Fruit fly (Drosophila melanogaster): ENCODE results near the gene bip1.

Gene bip1

DNA sequence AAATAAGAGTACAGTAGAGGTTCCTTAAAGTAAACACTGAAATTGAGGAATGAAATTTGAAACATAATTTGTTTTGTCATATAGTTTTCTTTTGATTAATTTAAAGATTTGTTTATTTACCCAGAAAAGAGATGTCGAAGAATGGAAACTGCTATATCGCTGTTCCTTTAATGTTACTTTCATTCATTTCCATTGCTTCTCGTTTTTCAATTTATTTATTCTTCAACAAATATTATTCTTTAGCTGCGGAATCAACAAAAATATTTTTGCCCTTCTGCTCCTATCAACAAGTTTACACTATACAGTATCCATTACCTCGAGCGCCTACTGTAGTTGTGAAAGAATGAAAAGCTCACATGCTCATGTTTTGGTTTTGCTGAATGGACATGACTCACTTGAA lies 17.6 kb upstream of the bip1 start:
- TF ChIP-seq Myc (optimal IDR thresholded peaks at IDR 0.05), result no peak
- no peak for TF ChIP-seq psq (optimal IDR thresholded peaks at IDR 0.05)
- no peak for TF ChIP-seq ttk (optimal IDR thresholded peaks at IDR 0.05)
- no peak for TF ChIP-seq Sin3A (optimal IDR thresholded peaks at IDR 0.05)
- TF ChIP-seq insv (optimal IDR thresholded peaks at IDR 0.05), result no peak
- no peak for TF ChIP-seq h (optimal IDR thresholded peaks at IDR 0.05)

DNA sequence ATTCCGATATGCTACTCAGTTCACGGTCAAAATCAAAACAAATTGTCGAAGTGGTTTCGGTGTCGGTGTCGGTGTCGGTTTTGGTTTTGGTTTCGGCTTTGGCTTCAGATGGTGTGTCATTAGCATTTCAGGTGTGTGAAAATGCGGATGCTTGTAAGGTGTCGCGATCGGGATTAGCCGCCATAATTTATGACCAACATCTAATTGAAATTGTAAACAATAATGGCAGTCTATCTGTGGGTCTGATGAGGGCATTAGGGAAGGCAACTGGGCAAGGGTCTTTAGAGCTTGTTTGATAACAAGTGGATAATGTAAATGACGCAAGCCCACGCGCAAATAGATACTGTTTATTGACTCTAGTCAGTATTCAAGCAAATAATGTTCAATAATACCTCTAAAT lies 16.4 kb upstream of the bip1 start:
- TF ChIP-seq insv (optimal IDR thresholded peaks at IDR 0.05), result no peak
- TF ChIP-seq psq (optimal IDR thresholded peaks at IDR 0.05), result no peak
- TF ChIP-seq Myc (optimal IDR thresholded peaks at IDR 0.05), result no peak
- TF ChIP-seq ttk (optimal IDR thresholded peaks at IDR 0.05), result no peak
- TF ChIP-seq h (optimal IDR thresholded peaks at IDR 0.05), result no peak
- TF ChIP-seq Sin3A (optimal IDR thresholded peaks at IDR 0.05), result no peak

dm6 chr3L:8073872-8074271 lies 15.4 kb upstream of the bip1 start:
- TF ChIP-seq Sin3A (optimal IDR thresholded peaks at IDR 0.05) (no peak), psq (optimal IDR thresholded peaks at IDR 0.05) (no peak), ttk (optimal IDR thresholded peaks at IDR 0.05) (no peak), h (optimal IDR thresholded peaks at IDR 0.05) (no peak), Myc (optimal IDR thresholded peaks at IDR 0.05) (no peak), insv (optimal IDR thresholded peaks at IDR 0.05) (no peak)

dm6 chr3L:8073370-8073769 lies 14.9 kb upstream of the bip1 start:
- TF ChIP-seq Sin3A (optimal IDR thresholded peaks at IDR 0.05), result no peak
- no peak for TF ChIP-seq psq (optimal IDR thresholded peaks at IDR 0.05)
- TF ChIP-seq ttk (optimal IDR thresholded peaks at IDR 0.05), result no peak
- no peak for TF ChIP-seq insv (optimal IDR thresholded peaks at IDR 0.05)
- TF ChIP-seq h (optimal IDR thresholded peaks at IDR 0.05), result no peak
- TF ChIP-seq Myc (optimal IDR thresholded peaks at IDR 0.05), result no peak

DNA sequence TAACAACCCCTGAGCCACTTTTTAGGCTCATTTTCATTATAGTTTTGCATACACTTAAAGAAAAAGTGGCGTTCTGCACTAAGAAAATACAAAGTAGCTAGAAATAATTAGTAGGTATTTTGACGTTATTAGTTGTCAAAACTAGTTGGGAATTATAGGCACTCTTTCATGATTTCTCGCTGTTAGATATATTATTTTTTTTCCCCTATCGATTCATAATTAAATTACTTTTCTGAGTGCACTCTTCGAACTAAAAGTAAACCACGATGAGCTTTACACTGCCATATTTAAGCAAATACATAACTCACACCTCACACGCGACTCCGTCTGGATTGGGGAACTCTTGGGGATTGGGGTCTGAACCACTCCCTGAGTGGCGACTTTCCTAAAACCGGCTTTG lies 14.2 kb upstream of the bip1 start:
- TF ChIP-seq psq (optimal IDR thresholded peaks at IDR 0.05), result no peak
- no peak for TF ChIP-seq Myc (optimal IDR thresholded peaks at IDR 0.05)
- no peak for TF ChIP-seq insv (optimal IDR thresholded peaks at IDR 0.05)
- TF ChIP-seq Sin3A (optimal IDR thresholded peaks at IDR 0.05), result no peak
- TF ChIP-seq h (optimal IDR thresholded peaks at IDR 0.05), result no peak
- no peak for TF ChIP-seq ttk (optimal IDR thresholded peaks at IDR 0.05)

DNA sequence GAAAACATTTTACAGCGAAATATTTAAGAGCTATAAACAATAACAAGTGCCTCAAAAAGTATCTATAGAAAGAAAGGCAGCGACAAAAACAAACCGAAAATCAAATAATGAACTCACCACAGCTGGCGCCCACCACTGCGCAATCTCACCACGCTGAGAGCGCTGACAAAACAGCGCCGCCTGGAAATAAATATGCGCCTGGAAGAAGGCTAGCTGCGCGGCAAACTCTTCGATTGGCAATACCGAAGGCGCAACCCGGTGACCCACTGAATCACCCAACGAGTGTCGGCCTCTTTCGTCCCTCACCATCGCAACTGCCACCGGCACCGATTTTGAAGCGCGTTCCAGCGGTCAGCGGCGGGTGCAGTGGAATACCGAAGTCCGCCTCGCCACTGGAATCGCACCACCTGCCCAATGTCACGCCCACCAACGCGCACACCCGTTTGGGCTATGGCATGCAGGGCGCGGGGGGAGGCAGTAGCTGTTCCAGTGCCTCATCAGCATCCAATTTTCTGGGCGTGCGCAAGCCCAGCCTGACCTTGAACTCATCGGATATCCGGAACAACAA lies 13.3 kb upstream of the bip1 start:
- TF ChIP-seq psq (optimal IDR thresholded peaks at IDR 0.05) (no peak), Sin3A (optimal IDR thresholded peaks at IDR 0.05) (no peak), h (optimal IDR thresholded peaks at IDR 0.05) (no peak), ttk (optimal IDR thresholded peaks at IDR 0.05) (no peak), Myc (optimal IDR thresholded peaks at IDR 0.05) (no peak), insv (optimal IDR thresholded peaks at IDR 0.05) (no peak)

DNA sequence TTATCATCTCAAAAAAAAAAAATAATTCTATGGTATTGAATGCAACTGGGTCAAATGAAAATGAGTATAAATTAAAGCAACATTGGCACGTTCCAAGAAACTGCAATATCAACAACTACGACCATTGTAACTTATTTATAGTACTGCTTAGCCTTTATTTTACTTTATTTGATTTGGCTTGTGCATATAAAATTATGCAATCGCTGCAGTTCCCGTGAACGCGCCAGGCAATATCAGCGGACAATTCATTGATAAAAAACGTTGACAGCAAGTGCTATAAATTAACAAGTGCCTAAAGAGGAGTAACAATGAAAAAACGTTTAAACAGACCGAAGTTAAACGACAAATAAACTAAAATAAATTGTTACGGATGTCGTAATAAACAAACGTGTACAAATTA lies 12.7 kb upstream of the bip1 start:
- no peak for TF ChIP-seq insv (optimal IDR thresholded peaks at IDR 0.05)

DNA sequence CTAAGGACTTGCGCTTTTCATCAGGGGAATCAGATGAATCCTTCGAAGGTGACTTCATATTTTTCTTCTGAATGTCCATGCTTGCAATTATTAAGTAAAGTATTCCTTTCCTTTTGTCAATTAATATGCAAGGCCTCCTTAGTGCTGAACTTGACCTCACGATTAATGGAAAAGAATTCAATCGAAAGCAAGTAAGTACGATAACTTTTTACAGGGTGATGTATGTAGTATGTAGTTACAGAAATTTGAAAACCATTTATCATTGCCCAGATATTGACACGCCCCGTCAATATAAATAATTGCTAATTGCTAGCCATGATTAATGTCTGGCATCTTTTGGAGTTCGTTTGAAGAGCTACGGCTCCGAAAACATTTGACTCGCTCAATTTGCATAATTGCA lies 11.3 kb upstream of the bip1 start, which contains the start of gene CG42591:
TSS of gene CG42591 (minus strand) at position 101 of the 400 bp plus-strand sequence.
- TF ChIP-seq h (optimal IDR thresholded peaks at IDR 0.05) (no peak), ttk (optimal IDR thresholded peaks at IDR 0.05) (no peak), Sin3A (optimal IDR thresholded peaks at IDR 0.05) (no peak), insv (optimal IDR thresholded peaks at IDR 0.05) (no peak)

DNA sequence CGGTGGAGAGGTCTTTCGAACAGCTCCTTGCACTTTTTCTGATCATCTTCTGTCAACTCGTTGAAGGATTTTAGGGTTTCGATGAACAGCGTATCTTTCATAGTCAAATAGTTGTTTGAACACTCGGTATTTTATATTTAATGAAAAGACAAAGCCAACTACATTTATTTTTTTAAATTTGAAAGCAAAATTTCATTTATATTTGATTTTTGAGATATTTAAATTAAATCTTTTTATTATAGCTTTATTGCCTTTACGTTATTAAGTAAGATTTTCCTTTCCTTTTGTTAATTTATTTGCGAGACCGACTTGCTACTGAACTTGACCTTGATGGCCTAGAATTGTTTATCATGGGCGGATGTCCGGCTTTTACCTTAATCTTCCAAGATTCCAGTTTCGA lies 10.7 kb upstream of the bip1 start, which contains the start of gene CG42590:
TSS of gene CG42590 (minus strand) at position 101 of the 400 bp plus-strand sequence.
- TF ChIP-seq insv (optimal IDR thresholded peaks at IDR 0.05) (no peak), Myc (optimal IDR thresholded peaks at IDR 0.05) (no peak), h (optimal IDR thresholded peaks at IDR 0.05) (no peak), Sin3A (optimal IDR thresholded peaks at IDR 0.05) (no peak), ttk (optimal IDR thresholded peaks at IDR 0.05) (no peak), psq (optimal IDR thresholded peaks at IDR 0.05) (no peak)

DNA sequence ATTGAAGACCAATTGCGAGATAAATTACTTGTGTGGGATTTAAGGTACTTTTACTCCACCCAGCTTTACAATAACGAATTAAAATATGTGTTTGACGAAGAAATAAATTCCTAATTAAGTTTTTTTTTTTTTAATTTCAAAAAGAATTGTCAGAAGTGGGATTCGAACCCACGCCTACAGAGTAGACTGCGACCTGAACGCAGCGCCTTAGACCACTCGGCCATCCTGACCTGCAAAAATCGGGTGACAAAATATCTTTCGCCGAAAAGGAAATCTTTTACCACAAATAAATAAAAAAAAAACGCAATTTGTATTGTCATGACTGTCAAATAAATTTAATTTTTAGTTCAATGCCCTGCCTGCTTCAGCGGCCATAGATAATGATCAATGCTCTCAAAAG lies 9.5 kb upstream of the bip1 start:
- no peak for TF ChIP-seq h (optimal IDR thresholded peaks at IDR 0.05)
- TF ChIP-seq Sin3A (optimal IDR thresholded peaks at IDR 0.05), result no peak
- TF ChIP-seq ttk (optimal IDR thresholded peaks at IDR 0.05), result no peak
- TF ChIP-seq insv (optimal IDR thresholded peaks at IDR 0.05), result no peak
- no peak for TF ChIP-seq Myc (optimal IDR thresholded peaks at IDR 0.05)

DNA sequence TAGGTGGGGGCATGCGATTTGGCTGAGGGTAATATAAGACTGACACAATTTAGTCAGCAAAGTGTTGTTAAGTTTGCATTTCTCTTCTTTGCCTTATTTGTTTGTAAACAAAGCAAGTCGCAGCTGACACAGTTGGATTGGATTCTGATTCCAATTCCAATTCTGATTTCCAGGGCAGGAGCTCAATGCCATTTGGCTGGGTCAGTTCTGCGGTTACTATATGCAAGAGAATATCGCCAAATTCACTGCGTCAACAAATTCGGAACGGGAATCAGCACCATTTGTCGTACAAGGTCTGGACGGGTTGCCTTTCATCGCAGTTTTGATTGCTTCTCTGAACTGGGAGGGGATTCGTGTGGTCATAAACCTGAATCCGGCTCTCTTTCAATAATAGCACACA lies 9.0 kb upstream of the bip1 start:
- TF ChIP-seq Myc (optimal IDR thresholded peaks at IDR 0.05) (no peak), insv (optimal IDR thresholded peaks at IDR 0.05) (no peak)

dm6 chr3L:8065575-8066410 lies 7.3 kb upstream of the bip1 start:
- TF ChIP-seq psq (optimal IDR thresholded peaks at IDR 0.05) (no peak), ttk (optimal IDR thresholded peaks at IDR 0.05) (no peak), h (optimal IDR thresholded peaks at IDR 0.05) (no peak), Sin3A (optimal IDR thresholded peaks at IDR 0.05) (no peak), Myc (optimal IDR thresholded peaks at IDR 0.05) (no peak), insv (optimal IDR thresholded peaks at IDR 0.05) (no peak)
